Worm (Caenorhabditis elegans) whole organism, early embryonic: ENCODE results near the gene F38B7.3.

Experiments used
- B0310.2 ChIP-seq: sonication (generic microtip); optimal IDR thresholded peaks from 2 replicates; lab custom pipeline; 2016; ENCODE audit warnings: mild to moderate bottlenecking, missing genetic modification characterization, missing compliant biosample characterization
- F13C5.2 ChIP-seq: sonication (generic microtip); optimal IDR thresholded peaks from 2 replicates; lab custom pipeline; 2017; ENCODE audit warnings: mild to moderate bottlenecking, missing genetic modification characterization, inconsistent platforms, missing compliant biosample characterization
- aly-1 ChIP-seq: sonication (generic microtip); optimal IDR thresholded peaks from 2 replicates; lab custom pipeline; 2016; ENCODE audit warnings: missing genetic modification characterization, missing compliant biosample characterization
- ama-1 ChIP-seq: fragments of 150-350 bp; optimal IDR thresholded peaks from 2 replicates; lab custom pipeline; 2014
- ceh-13 ChIP-seq: fragments of 200-800 bp; sonication (Bioruptor generic); optimal IDR thresholded peaks from 2 replicates; lab custom pipeline; 2018; ENCODE audit warnings: mild to moderate bottlenecking, missing genetic modification characterization, missing compliant biosample characterization
- ceh-36 ChIP-seq: sonication (generic microtip); optimal IDR thresholded peaks from 2 replicates; lab custom pipeline; 2016; ENCODE audit warnings: missing genetic modification characterization, inconsistent platforms, missing compliant biosample characterization
- ets-7 ChIP-seq: sonication (generic microtip); optimal IDR thresholded peaks from 2 replicates; lab custom pipeline; 2016; ENCODE audit warnings: missing genotype, missing genetic modification characterization, missing compliant biosample characterization
- flt-1 ChIP-seq: fragments of 200-800 bp; sonication (Bioruptor generic); IDR thresholded peaks from 2 replicates; pipeline ENCODE4 v1.3.6; 2022; ENCODE audit warnings: missing genetic modification characterization, missing compliant biosample characterization
- hmbx-1 ChIP-seq: sonication (generic microtip); optimal IDR thresholded peaks from 2 replicates; lab custom pipeline; 2016; ENCODE audit warnings: mild to moderate bottlenecking, missing genetic modification characterization, missing compliant biosample characterization
- hmg-4 ChIP-seq: fragments of 200-800 bp; sonication (Bioruptor generic); optimal IDR thresholded peaks from 2 replicates; lab custom pipeline; 2018; ENCODE audit warnings: mild to moderate bottlenecking, missing genetic modification characterization, missing compliant biosample characterization
- hnd-1 ChIP-seq: sonication (generic microtip); optimal IDR thresholded peaks from 2 replicates; lab custom pipeline; 2016; ENCODE audit warnings: missing genetic modification characterization, missing compliant biosample characterization
- pes-1 ChIP-seq: fragments of 200-800 bp; sonication (Bioruptor generic); IDR thresholded peaks from 2 replicates; pipeline ENCODE4 v1.3.6; 2022; ENCODE audit warnings: missing genetic modification reagents, missing genetic modification characterization, missing compliant biosample characterization
- scrt-1 ChIP-seq: fragments of 200-800 bp; sonication (Bioruptor generic); IDR thresholded peaks from 2 replicates; pipeline ENCODE4 v1.3.6; 2022; ENCODE audit warnings: missing genetic modification characterization, missing compliant biosample characterization
- sea-1 ChIP-seq: fragments of 200-800 bp; sonication (Bioruptor generic); conservative IDR thresholded peaks from 2 replicates; pipeline ENCODE4 v1.3.6; 2022; ENCODE audit warnings: missing genetic modification characterization, missing compliant biosample characterization
- tbx-11 ChIP-seq: fragments of 200-800 bp; sonication (Bioruptor generic); IDR thresholded peaks from 2 replicates; pipeline ENCODE4 v1.3.6; 2022; ENCODE audit warnings: missing genetic modification characterization, missing compliant biosample characterization
- tbx-37 ChIP-seq: fragments of 200-800 bp; sonication (Bioruptor generic); conservative IDR thresholded peaks from 2 replicates; pipeline ENCODE4 v1.3.6; 2022; ENCODE audit warnings: missing genetic modification reagents, missing genetic modification characterization, missing compliant biosample characterization
- tra-4 ChIP-seq: sonication (generic microtip); optimal IDR thresholded peaks from 2 replicates; lab custom pipeline; 2017; ENCODE audit warnings: missing genetic modification characterization, missing compliant biosample characterization

Gene F38B7.3

DNA sequence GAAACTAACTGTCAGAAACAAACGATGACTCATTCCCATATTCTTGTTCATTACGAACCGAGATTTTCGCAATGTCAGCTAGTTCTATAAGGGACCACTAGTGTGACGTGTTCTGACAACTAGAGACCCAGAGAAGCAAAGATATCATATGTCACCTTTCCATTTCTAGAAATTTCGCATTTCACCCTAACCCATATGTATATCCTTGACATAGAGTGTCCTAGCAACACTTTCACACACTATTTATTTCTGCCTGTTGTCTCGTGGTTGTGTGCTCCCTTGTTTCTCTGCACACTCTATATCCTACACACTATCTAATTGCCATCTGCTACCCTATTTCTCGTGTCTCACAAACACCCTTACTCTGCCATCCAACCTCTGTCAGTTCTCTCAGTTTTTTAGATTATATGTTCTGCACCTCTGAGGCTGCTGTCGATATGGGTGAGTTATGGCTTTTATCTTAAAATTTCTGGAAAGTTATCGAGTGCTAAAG, at the start of gene F38B7.3, which contains the start of gene F38B7.17:
F38B7.3 (plus strand) TSS at position 194 of the 493 bp plus-strand sequence.
F38B7.17 (minus strand) TSS at position 51 of the 493 bp plus-strand sequence.
- no peak for TF ChIP-seq scrt-1 (GFP tag; lab: Robert Waterston, UW)
- no peak for TF ChIP-seq aly-1
- peak; percentile 38 for TF ChIP-seq F13C5.2 (tag; lab: Kevin White, UChicago)

DNA sequence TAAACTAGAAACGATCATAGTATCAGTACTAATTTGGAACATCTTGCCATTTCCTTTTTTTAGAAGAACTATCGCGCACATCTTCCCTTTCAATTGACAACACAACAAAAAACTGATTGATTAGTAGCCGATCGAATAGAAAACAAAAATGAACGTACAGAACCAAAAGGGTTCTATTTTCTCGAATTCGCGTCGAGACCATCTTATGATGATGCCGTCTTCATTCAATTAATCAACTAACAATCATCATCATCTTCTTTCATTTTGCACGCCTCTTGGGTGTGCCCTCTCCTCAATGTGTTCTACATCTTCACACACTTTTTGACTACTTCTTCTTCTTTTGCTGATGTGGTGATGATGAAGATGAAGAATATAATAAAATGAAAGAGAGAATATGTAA, 49.1 kb upstream of the F38B7.3 start:
- TF ChIP-seq ets-7 (tag; lab: Kevin White, UChicago) (no peak), sea-1 (no peak), ama-1 (no peak), aly-1 (no peak), tbx-11 (GFP tag; lab: Robert Waterston, UW) (no peak), flt-1 (GFP tag; lab: Robert Waterston, UW) (no peak), hnd-1 (tag; lab: Kevin White, UChicago) (no peak), tbx-37 (no peak), ceh-36 (no peak), scrt-1 (GFP tag; lab: Robert Waterston, UW) (no peak), tra-4 (no peak)

DNA sequence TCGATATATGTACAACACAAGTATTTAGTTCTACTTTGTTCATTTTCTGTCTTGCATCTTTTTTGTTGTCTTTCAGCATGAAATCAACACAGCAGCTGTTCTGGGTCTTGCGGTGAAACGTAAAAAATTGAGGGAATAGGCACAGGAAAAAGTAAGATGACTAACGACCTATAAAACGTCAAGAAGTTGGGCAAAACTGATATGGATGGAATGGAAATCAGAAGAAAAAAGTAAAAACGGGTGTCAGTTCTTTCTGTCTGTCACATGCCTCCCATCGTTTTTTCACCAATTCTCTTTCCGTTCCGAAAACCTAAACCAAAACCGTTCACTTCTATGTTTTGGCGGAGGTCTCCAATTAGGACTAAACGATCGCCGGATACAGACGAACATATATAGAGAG, 47.9 kb upstream of the F38B7.3 start:
- TF ChIP-seq aly-1 (no peak), F13C5.2 (tag; lab: Kevin White, UChicago) (no peak), ama-1 (no peak), sea-1 (no peak), hmbx-1 (tag; lab: Kevin White, UChicago) (no peak), tbx-37 (no peak), tra-4 (no peak), ets-7 (tag; lab: Kevin White, UChicago) (no peak), flt-1 (GFP tag; lab: Robert Waterston, UW) (no peak), tbx-11 (GFP tag; lab: Robert Waterston, UW) (no peak), hmg-4 (no peak), ceh-13 (GFP tag; lab: Kevin White, UChicago) (no peak), pes-1 (no peak)

DNA sequence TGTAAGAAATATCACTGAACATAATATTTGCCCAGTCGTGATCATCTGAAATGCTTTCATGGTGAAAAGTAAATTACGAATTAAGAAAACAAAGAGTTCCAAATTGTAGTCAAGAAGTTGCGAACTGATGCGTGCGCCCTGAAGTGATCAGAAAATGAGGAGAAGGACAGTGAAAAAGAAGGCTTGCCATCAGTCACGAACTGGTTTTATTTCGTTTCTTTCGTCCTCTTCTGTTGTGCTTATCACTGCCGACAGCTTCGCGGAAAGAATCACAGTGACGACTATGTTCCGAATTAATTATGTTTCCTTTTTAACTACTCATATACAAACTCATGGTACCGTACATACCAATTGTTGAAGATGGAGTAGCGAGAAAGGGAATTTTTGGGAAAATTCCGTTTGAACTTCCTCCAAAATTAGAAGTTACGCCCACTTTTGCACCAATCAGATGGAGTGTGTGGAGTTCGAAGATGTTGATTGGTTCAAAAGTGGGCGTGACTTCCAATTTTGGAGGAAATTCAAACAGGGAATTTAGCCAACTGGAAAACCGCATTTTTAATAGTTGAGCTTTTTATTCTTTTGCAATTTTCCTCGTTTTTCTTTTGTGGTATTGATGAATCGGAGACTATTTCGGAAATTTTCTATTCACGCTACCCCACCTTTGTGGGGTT, 45.7 kb upstream of the F38B7.3 start, which contains the start of gene C55A6.12:
C55A6.12 (minus strand) TSS at position 51 of the 671 bp plus-strand sequence.
- TF ChIP-seq hmg-4 = no peak

DNA sequence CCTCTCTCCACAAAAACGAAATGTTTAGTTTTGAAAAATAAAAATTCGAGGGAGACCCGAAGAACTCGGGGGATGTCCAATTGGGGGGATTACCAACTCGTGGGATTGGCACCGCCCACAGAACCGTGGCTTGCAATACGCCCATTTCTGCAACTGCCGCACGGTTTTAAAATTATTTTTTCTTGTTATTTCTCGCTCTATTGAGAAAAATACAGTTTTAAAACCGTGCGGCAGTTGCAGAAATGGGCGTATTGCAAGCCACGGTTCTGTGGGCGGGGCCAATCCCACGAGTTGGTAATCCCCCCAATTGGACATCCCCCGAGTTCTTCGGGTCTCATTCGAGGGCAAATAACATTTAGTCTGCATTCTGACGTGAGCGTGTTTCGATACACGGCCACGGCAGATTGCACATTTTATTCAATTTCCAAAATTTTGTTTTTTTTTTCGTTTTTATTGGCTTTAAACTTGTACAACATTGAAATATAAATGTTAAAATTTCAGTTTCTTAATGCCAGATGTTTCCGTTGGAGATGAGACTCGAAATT, 44.0 kb upstream of the F38B7.3 start, which contains the start of the genes C55A6.1 and C55A6.10:
C55A6.1 (minus strand) TSS at position 116 of the 545 bp plus-strand sequence.
C55A6.10 (plus strand) TSS at position 495 of the 545 bp plus-strand sequence.
- TF ChIP-seq ets-7 (tag; lab: Kevin White, UChicago) (peak; percentile 15), scrt-1 (GFP tag; lab: Robert Waterston, UW) (0 out of 2 replicates have a peak, but pooled peaks have one; percentile 53), sea-1 (peak; percentile 57; the same call in 1 of the 2 replicates), tbx-11 (GFP tag; lab: Robert Waterston, UW) (peak; percentile 62; the same call in 1 of the 2 replicates)

DNA sequence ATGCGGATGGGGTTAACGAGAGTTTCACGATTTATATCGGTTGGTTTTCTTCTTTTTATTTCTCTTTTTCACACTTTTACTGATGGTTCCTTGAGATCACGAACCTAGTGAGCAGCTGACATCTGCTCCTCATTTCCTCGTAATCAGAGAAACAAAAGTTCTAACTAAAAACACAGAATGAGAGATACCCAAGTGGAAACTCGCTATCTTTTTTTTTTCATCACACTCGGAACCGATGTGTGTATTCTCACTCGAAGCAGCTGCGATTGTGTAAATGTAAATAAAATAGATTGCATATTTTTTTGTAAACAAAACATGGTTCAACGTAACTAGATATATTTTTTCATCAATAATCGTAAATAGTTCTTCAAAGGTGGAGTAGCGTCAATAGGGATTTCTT, 42.6 kb upstream of the F38B7.3 start:
- no peak for TF ChIP-seq ets-7 (tag; lab: Kevin White, UChicago)

DNA sequence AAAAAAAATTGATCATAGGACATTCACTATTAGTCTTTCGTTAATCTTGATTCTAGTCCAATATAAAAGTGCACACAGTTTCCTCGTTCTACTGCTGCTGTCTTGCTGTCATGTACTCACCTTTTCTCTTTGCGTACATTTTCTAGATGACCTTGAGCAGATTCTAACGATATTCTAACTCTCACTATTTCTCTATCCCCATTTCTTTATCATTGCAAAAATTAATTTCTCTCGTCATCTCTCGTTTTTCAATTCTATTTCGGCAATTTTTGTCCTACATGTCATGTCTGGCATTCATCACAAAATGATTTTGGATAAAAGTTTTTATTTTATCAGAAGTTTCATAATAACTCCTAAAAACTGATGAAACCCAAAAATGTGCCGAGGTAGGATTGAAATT, 40.1 kb upstream of the F38B7.3 start, which contains the start of gene ttll-5:
ttll-5 (plus strand) TSS at position 288 of the 400 bp plus-strand sequence.
- TF ChIP-seq hmbx-1 (tag; lab: Kevin White, UChicago) = no peak
- TF ChIP-seq sea-1 = no peak
- no peak for TF ChIP-seq hmg-4
- TF ChIP-seq ceh-13 (GFP tag; lab: Kevin White, UChicago) = no peak
- TF ChIP-seq tra-4 = no peak

DNA sequence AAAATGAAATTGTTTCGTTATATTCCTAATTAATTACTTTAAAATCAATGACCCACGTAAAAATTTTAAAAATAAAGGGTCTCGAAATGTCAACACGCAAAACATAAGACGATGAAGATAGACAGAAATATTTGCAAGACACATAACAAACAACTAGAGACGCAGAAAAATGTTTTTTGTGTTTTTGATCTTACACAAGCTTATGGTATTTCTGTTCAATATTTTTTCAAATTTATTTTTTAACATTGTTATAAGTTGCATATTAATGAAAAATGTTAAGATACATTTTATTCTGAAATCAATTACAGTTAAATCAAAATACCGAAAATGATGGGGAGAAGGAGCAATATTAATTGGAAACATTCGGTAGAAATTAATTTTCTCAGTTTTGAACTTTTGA, 35.5 kb upstream of the F38B7.3 start, which contains the start of gene C55A6.3:
C55A6.3 (minus strand) TSS at position 101 of the 400 bp plus-strand sequence.
- TF ChIP-seq ets-7 (tag; lab: Kevin White, UChicago) = no peak
- no peak for TF ChIP-seq sea-1
- no peak for TF ChIP-seq flt-1 (GFP tag; lab: Robert Waterston, UW)
- TF ChIP-seq ceh-36 = no peak
- TF ChIP-seq hmg-4 = no peak
- TF ChIP-seq scrt-1 (GFP tag; lab: Robert Waterston, UW) = no peak
- TF ChIP-seq ceh-13 (GFP tag; lab: Kevin White, UChicago) = no peak
- no peak for TF ChIP-seq pes-1
- no peak for TF ChIP-seq ama-1
- no peak for TF ChIP-seq tra-4
- TF ChIP-seq tbx-11 (GFP tag; lab: Robert Waterston, UW) = no peak
- TF ChIP-seq tbx-37 = no peak
- no peak for TF ChIP-seq B0310.2 (tag; lab: Kevin White, UChicago)
- no peak for TF ChIP-seq F13C5.2 (tag; lab: Kevin White, UChicago)
- no peak for TF ChIP-seq aly-1
- no peak for TF ChIP-seq hnd-1 (tag; lab: Kevin White, UChicago)
- TF ChIP-seq hmbx-1 (tag; lab: Kevin White, UChicago) = no peak

DNA sequence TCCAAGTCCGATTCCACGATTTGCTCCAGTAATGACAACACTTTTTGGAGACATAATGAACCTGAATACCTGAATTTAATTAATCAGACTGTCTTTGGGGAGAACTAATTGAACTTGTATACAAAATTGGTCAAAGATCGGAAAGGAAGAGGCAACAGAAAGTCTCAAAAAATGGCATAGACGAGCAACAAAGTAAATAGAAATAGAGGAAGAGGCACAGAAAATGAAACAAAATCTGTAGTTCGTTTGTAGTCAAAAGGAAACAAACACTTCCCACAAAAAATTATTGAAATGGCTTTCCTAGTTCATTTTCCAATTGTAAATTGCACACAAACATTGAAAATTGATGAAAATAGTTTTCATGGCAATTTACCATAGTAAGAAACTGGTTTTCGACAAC, 34.2 kb upstream of the F38B7.3 start, which contains the start of gene C55A6.6:
C55A6.6 (minus strand) TSS at position 61 of the 400 bp plus-strand sequence.
- TF ChIP-seq aly-1 = no peak
- no peak for TF ChIP-seq hnd-1 (tag; lab: Kevin White, UChicago)
- no peak for TF ChIP-seq ceh-36
- TF ChIP-seq pes-1 = no peak
- TF ChIP-seq tbx-37 = no peak
- no peak for TF ChIP-seq scrt-1 (GFP tag; lab: Robert Waterston, UW)
